Fruit fly (Drosophila melanogaster): ENCODE measurements around the gene CG4686.
A peak's percentile ranks its signal among the peaks of the same experiment; 100 is the strongest.

The CG4686 gene

dm6 chr3R:19875118-19875887 is 11.0 kb downstream of the CG4686 start, which contains the start of gene Mrp5 (continued):
- TF ChIP-seq crp (GFP tag; optimal IDR thresholded peaks at IDR 0.05) (no peak), eyg (GFP tag; optimal IDR thresholded peaks at IDR 0.05) (no peak), Hey (tag; optimal IDR thresholded peaks at IDR 0.05) (no peak), CG9215 (GFP tag; IDR thresholded peaks at IDR 0.05) (no peak), CG3726 (GFP tag; IDR thresholded peaks at IDR 0.05) (no peak), stc (GFP tag; IDR thresholded peaks at IDR 0.05) (peak; percentile 30; the same call in 1 of the 2 replicates), da (GFP tag; optimal IDR thresholded peaks at IDR 0.05) (no peak), Dref (GFP tag; IDR thresholded peaks at IDR 0.05) (no peak), gcm (GFP tag; optimal IDR thresholded peaks at IDR 0.05) (no peak), prd (optimal IDR thresholded peaks at IDR 0.05) (no peak), prd (GFP tag; IDR thresholded peaks at IDR 0.05) (peak; percentile 74), PHDP (tag; optimal IDR thresholded peaks at IDR 0.05) (peak; percentile 31), gem (tag; optimal IDR thresholded peaks at IDR 0.05) (peak; percentile 57), Doc2 (GFP tag; IDR thresholded peaks at IDR 0.05) (no peak), CG10366 (GFP tag; IDR thresholded peaks at IDR 0.05) (peak; percentile 69), tll (GFP tag; optimal IDR thresholded peaks at IDR 0.05) (no peak), lbe (GFP tag; optimal IDR thresholded peaks at IDR 0.05) (no peak), HmgZ (tag; optimal IDR thresholded peaks at IDR 0.05) (no peak), hkb (optimal IDR thresholded peaks at IDR 0.05) (no peak), hkb (GFP tag; IDR thresholded peaks at IDR 0.05) (peak; percentile 73), chn (GFP tag; optimal IDR thresholded peaks at IDR 0.05) (no peak), CG3407 (GFP tag; optimal IDR thresholded peaks at IDR 0.05) (no peak), pum (GFP tag; optimal IDR thresholded peaks at IDR 0.05) (no peak), CTCF (GFP tag; optimal IDR thresholded peaks at IDR 0.05) (no peak), unpg (GFP tag; optimal IDR thresholded peaks at IDR 0.05) (peak; percentile 39), Blimp-1 (GFP tag; optimal IDR thresholded peaks at IDR 0.05) (no peak), Sry-β (GFP tag; optimal IDR thresholded peaks at IDR 0.05) (no peak), BtbVII (GFP tag; optimal IDR thresholded peaks at IDR 0.05) (no peak), CG17829 (tag; optimal IDR thresholded peaks at IDR 0.05) (peak; percentile 20), CG14441 (GFP tag; IDR thresholded peaks at IDR 0.05) (peak; percentile 61), CG15479 (GFP tag; optimal IDR thresholded peaks at IDR 0.05) (no peak), H2.0 (GFP tag; IDR thresholded peaks at IDR 0.05) (peak; percentile 29; the same call in 1 of the 2 replicates), H15 (GFP tag; IDR thresholded peaks at IDR 0.05) (peak; percentile 51; the same call in 1 of the 3 replicates), CG8089 (GFP tag; optimal IDR thresholded peaks at IDR 0.05) (no peak), sima (GFP tag; optimal IDR thresholded peaks at IDR 0.05) (no peak), disco-r (GFP tag; optimal IDR thresholded peaks at IDR 0.05) (no peak), bsh (GFP tag; optimal IDR thresholded peaks at IDR 0.05) (peak; percentile 21 to 35), Eip74EF (GFP tag; optimal IDR thresholded peaks at IDR 0.05) (no peak), pan (optimal IDR thresholded peaks at IDR 0.05) (no peak), pan (GFP tag; optimal IDR thresholded peaks at IDR 0.05 in 1 of 2, IDR thresholded peaks at IDR 0.05 in 1 of 2) (peak in 1 of 2 experiments; percentile 62), lab (GFP tag; optimal IDR thresholded peaks at IDR 0.05) (peak; percentile 36), kni (GFP tag; optimal IDR thresholded peaks at IDR 0.05) (peak; percentile 63), CG34422 (GFP tag; IDR thresholded peaks at IDR 0.05) (peak; percentile 57; the same call in 2 of the 3 replicates), Atf6 (GFP tag; IDR thresholded peaks at IDR 0.05) (peak; percentile 15; the same call in 1 of the 2 replicates), nmo (GFP tag; optimal IDR thresholded peaks at IDR 0.05) (peak; percentile 41), HmgD (GFP tag; optimal IDR thresholded peaks at IDR 0.05) (no peak), CG10209 (GFP tag; optimal IDR thresholded peaks at IDR 0.05) (peak; percentile 4), Ets65A (GFP tag) (peak; percentile 73), dmrt11E (tag; optimal IDR thresholded peaks at IDR 0.05) (no peak), amos (GFP tag; IDR thresholded peaks at IDR 0.05; ENCODE audit: partially characterized antibody) (no peak; the same call in 1 of the 2 replicates)

All from whole organism, embryonic.